Worm (Caenorhabditis elegans): ENCODE data around the gene F49F1.11.

DNA sequence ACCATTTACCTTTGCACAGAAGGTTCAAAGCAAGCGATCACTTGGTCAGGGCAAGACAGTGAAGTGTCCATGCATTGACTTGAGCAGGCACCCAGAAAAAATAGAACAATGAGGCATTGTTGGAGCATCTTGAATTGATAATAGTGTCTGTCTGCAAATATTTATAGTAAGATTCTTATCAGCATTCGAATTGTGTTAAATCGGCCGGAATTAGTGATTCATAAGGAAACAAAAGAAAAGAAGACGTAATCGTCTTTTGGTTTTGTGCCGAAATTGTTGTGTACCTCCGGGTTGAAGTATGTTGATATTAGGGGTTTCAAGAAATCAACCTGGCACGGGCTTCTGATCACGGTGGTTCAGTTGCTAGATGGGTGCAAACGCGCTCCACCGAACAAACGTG, 20.9 kb downstream of the F49F1.11 start, which contains the start of gene F49F1.5:
- TF ChIP-seq B0261.1 (tag; optimal IDR thresholded peaks at IDR 0.05) (no peak), ztf-3 (GFP tag; optimal IDR thresholded peaks at IDR 0.05) (no peak), ama-1 (optimal IDR thresholded peaks at IDR 0.05) (no peak), ama-1 (GFP tag; optimal IDR thresholded peaks at IDR 0.05) (no peak), ztf-26 (tag; optimal IDR thresholded peaks at IDR 0.05) (no peak), F49E8.2 (tag; optimal IDR thresholded peaks at IDR 0.05; ENCODE audit: insufficient read depth) (no peak), zfh-2 (GFP tag; conservative IDR thresholded peaks at IDR 0.05) (no peak), lin-40 (tag; optimal IDR thresholded peaks at IDR 0.05) (no peak), K11D2.4 (GFP tag; IDR thresholded peaks at IDR 0.05) (no peak)

All from whole organism, young adult.